Fruit fly (Drosophila melanogaster): ENCODE data around the gene Osi11.

- TF ChIP-seq psq (GFP tag; optimal IDR thresholded peaks at IDR 0.05) (no peak), brk (GFP tag; optimal IDR thresholded peaks at IDR 0.05) (no peak), Hr78 (GFP tag; optimal IDR thresholded peaks at IDR 0.05) (no peak), usp (GFP tag; optimal IDR thresholded peaks at IDR 0.05) (no peak), fru (GFP tag; optimal IDR thresholded peaks at IDR 0.05) (no peak), ey (GFP tag; optimal IDR thresholded peaks at IDR 0.05) (no peak), OdsH (GFP tag; optimal IDR thresholded peaks at IDR 0.05) (no peak), br (GFP tag; optimal IDR thresholded peaks at IDR 0.05) (no peak), sage (GFP tag; optimal IDR thresholded peaks at IDR 0.05) (no peak), N (GFP tag; optimal IDR thresholded peaks at IDR 0.05) (no peak), Dif (GFP tag; optimal IDR thresholded peaks at IDR 0.05; ENCODE audit: partially characterized antibody) (no peak), woc (GFP tag; optimal IDR thresholded peaks at IDR 0.05) (no peak), tai (GFP tag; optimal IDR thresholded peaks at IDR 0.05) (no peak)
Observed at dm6 chr3R:6222119-6222518, 46.4 kb downstream of the Osi11 start.

Measured in whole organism, wandering third instar larva.